Fruit fly (Drosophila melanogaster) Kc167 (cell line): Measurements from ENCODE around the gene SP1029.

Experiments
- Myc ChIP-seq: fragments of >200 bp; optimal IDR thresholded peaks from 2 replicates; lab custom pipeline; 2017; ENCODE audit warnings: missing external identifiers
- Sin3A ChIP-seq: fragments of >200 bp; optimal IDR thresholded peaks from 2 replicates; lab custom pipeline; 2018; ENCODE audit warnings: missing external identifiers
- h ChIP-seq: fragments of >200 bp; optimal IDR thresholded peaks from 3 replicates; lab custom pipeline; 2018; ENCODE audit warnings: missing external identifiers
- insv ChIP-seq: fragments of >200 bp; optimal IDR thresholded peaks from 3 replicates; lab custom pipeline; 2018; ENCODE audit warnings: missing external identifiers
- psq ChIP-seq: fragments of >200 bp; optimal IDR thresholded peaks from 2 replicates; lab custom pipeline; 2017; ENCODE audit warnings: missing external identifiers
- ttk ChIP-seq: sonication (Bioruptor generic); optimal IDR thresholded peaks from 2 replicates; lab custom pipeline; 2017; ENCODE audit warnings: missing external identifiers

SP1029 gene

dm6 chr3R:29280633-29281572 is 30.7 kb upstream of the SP1029 start:
- TF ChIP-seq psq (no peak), insv (lab: Kevin White, UChicago) (no peak), h (no peak), Sin3A (lab: Kevin White, UChicago) (no peak), ttk (lab: Kevin White, UChicago) (no peak), Myc (no peak)

- TF ChIP-seq h (no peak), insv (lab: Kevin White, UChicago) (no peak), ttk (lab: Kevin White, UChicago) (no peak), Myc (no peak), Sin3A (lab: Kevin White, UChicago) (no peak), psq (no peak)
Observed at dm6 chr3R:29279557-29280203, 29.4 kb upstream of the SP1029 start.

- no peak for TF ChIP-seq h
- TF ChIP-seq Myc, result no peak
- no peak for TF ChIP-seq psq
- no peak for TF ChIP-seq insv (lab: Kevin White, UChicago)
- TF ChIP-seq Sin3A (lab: Kevin White, UChicago), result no peak
- no peak for TF ChIP-seq ttk (lab: Kevin White, UChicago)
Observed at dm6 chr3R:29277748-29278147, 27.5 kb upstream of the SP1029 start.

dm6 chr3R:29277009-29277408 is 26.8 kb upstream of the SP1029 start:
- TF ChIP-seq Sin3A (lab: Kevin White, UChicago) (no peak), psq (no peak), ttk (lab: Kevin White, UChicago) (no peak), insv (lab: Kevin White, UChicago) (no peak), Myc (no peak), h (no peak)

- TF ChIP-seq Sin3A (lab: Kevin White, UChicago) (no peak), Myc (no peak), insv (lab: Kevin White, UChicago) (no peak), ttk (lab: Kevin White, UChicago) (no peak), h (no peak), psq (no peak)
Observed at dm6 chr3R:29274590-29274989, 24.3 kb upstream of the SP1029 start.

dm6 chr3R:29273029-29273428 is 22.8 kb upstream of the SP1029 start:
- TF ChIP-seq h, result no peak
- no peak for TF ChIP-seq Myc
- no peak for TF ChIP-seq Sin3A (lab: Kevin White, UChicago)
- no peak for TF ChIP-seq ttk (lab: Kevin White, UChicago)
- TF ChIP-seq insv (lab: Kevin White, UChicago), result no peak
- no peak for TF ChIP-seq psq

- TF ChIP-seq psq (no peak), h (no peak), insv (lab: Kevin White, UChicago) (no peak), Myc (no peak), ttk (lab: Kevin White, UChicago) (no peak), Sin3A (lab: Kevin White, UChicago) (no peak)
Observed at dm6 chr3R:29269204-29269603, 19.0 kb upstream of the SP1029 start.

dm6 chr3R:29268062-29268461 is 17.8 kb upstream of the SP1029 start:
- TF ChIP-seq ttk (lab: Kevin White, UChicago) (no peak), h (no peak), Myc (no peak), psq (no peak), Sin3A (lab: Kevin White, UChicago) (no peak), insv (lab: Kevin White, UChicago) (no peak)

dm6 chr3R:29266607-29267006 is 16.4 kb upstream of the SP1029 start:
- TF ChIP-seq Myc (no peak), ttk (lab: Kevin White, UChicago) (no peak), h (no peak), Sin3A (lab: Kevin White, UChicago) (no peak), psq (no peak), insv (lab: Kevin White, UChicago) (no peak)

- TF ChIP-seq h (no peak), ttk (lab: Kevin White, UChicago) (no peak), psq (no peak), Myc (no peak), insv (lab: Kevin White, UChicago) (no peak), Sin3A (lab: Kevin White, UChicago) (no peak)
Observed at dm6 chr3R:29265075-29265474, 14.8 kb upstream of the SP1029 start.

- TF ChIP-seq insv (lab: Kevin White, UChicago), result no peak
- no peak for TF ChIP-seq h
- no peak for TF ChIP-seq Myc
- TF ChIP-seq Sin3A (lab: Kevin White, UChicago), result no peak
- no peak for TF ChIP-seq ttk (lab: Kevin White, UChicago)
- TF ChIP-seq psq, result no peak
Observed at dm6 chr3R:29263264-29263663, 13.0 kb upstream of the SP1029 start.

- no peak for TF ChIP-seq Sin3A (lab: Kevin White, UChicago)
- TF ChIP-seq insv (lab: Kevin White, UChicago), result no peak
- TF ChIP-seq h, result no peak
- no peak for TF ChIP-seq ttk (lab: Kevin White, UChicago)
- no peak for TF ChIP-seq Myc
- TF ChIP-seq psq, result no peak
Observed at dm6 chr3R:29262481-29262880, 12.2 kb upstream of the SP1029 start.
